Fruit fly (Drosophila melanogaster): ENCODE data around the gene atk.

DNA sequence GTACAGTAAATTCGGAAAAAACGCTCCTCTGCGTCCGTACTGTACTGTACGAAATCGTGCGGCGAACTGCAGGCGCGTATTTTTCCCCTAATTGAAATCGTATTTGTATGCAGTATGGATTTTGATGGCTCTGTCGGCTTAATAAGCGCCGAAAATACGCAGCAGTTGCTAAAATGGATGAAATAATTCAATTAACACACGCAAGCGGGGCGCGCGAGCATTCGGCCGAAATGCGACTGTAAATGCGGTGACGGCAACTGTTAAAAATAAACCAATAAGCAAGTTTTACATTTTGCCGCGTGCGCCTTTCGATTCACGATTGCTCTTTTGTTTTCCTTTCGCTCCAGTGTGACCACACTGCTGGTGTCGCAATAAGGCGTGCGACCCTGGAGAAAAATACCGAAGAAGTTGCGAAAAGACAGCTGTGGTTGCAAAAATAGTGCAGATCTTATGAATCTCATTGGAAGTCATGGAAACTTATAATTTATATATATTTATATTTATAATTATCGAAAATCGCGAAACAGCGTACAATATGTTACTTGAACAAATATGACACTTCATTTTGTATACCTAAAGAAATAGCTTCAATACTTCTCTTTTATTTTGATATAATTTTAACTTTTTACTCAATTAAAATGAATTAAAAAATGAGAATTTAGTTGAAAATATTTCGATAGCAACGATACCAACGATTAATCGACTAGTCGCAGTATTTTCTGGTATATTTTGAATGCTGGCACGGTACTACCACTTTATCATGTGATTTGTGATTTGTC is 8.5 kb upstream of the atk start, which contains the start of the genes CG32428 and CG5969:
- TF ChIP-seq CG8478 (optimal IDR thresholded peaks at IDR 0.05) (no peak), CTCF (optimal IDR thresholded peaks at IDR 0.05) (no peak)

Data from S2 (cell line).